Fruit fly (Drosophila melanogaster): ENCODE measurements around the gene Mitofilin.

The Mitofilin gene

DNA sequence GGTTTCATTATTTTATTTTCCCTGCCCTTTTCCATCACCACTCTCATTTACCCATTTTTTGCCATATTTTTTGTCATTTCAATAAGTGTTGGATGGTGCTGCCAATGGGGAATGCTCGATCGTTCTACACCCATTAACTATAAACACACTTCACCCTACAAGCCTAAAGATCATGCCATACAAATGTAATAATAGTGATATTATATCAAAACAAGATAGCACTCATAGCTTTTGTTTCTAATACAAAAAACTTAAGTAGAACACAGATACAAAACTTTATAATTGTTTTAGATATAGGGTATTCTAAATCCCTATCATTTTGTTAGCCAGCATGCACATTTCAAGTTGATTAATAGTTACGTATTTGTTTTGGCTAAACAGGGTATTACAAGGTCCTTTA lies 23.5 kb downstream of the Mitofilin start:
- no peak for TF ChIP-seq CTCF (optimal IDR thresholded peaks at IDR 0.05)
- TF ChIP-seq CG8478 (optimal IDR thresholded peaks at IDR 0.05): no peak

DNA sequence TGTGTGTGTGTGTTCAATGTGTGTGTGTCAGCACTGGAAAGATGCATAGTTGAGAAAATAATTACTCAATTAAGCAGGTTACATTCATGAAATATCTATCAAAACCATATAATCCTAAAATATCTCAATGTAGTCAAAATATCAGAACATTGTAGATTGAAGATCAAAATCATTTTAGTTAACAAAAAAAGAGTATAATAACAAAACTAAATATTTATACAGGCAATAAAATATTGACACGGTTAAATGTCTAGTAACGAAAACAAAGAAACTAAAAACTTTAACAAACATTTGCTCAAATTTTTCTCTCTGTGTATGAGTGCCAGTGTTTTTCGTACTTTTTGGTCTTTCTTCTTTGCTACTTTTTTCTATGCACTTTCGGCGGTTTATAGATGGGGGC lies 24.3 kb downstream of the Mitofilin start:
- TF ChIP-seq CTCF (optimal IDR thresholded peaks at IDR 0.05) (no peak), CG8478 (optimal IDR thresholded peaks at IDR 0.05) (no peak)

DNA sequence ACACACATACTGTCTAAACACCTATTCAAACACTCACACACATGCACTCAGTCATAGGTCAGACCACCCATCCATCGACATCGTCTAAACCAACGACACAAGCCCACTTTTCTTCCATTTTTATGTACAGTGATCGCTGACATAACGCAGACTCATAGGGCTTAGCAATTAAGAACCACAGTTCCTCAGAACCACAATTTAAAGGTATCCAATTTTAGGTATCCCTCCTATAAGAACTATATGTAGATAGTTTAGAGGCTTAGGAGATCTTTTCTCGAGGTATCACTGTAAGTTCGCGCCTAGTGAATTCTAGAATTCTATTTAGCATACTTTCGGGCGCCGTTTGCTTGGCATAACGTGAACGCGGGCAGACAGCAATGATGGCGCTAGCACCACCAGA lies 30.2 kb downstream of the Mitofilin start:
- TF ChIP-seq CTCF (optimal IDR thresholded peaks at IDR 0.05) (no peak), CG8478 (optimal IDR thresholded peaks at IDR 0.05) (no peak)

DNA sequence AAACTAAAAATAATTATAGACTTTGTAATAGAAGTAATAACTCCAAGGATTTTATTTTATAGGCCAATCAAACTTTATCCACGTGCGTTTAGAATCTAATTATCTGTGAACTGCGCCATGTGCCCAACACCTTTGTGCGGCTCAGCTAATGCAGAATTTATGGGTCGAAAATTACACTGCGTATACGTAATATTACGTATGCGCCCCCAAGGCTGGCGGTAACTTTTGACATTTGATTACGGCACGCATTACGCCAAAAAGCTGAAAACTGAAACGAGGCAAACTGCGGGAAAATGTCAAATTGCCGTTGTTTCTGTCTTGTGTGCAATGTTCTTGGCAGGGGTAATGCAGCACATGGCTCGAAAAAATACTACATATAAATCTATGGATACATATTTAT lies 31.5 kb downstream of the Mitofilin start:
- no peak for TF ChIP-seq CTCF (optimal IDR thresholded peaks at IDR 0.05)
- TF ChIP-seq CG8478 (optimal IDR thresholded peaks at IDR 0.05): no peak

DNA sequence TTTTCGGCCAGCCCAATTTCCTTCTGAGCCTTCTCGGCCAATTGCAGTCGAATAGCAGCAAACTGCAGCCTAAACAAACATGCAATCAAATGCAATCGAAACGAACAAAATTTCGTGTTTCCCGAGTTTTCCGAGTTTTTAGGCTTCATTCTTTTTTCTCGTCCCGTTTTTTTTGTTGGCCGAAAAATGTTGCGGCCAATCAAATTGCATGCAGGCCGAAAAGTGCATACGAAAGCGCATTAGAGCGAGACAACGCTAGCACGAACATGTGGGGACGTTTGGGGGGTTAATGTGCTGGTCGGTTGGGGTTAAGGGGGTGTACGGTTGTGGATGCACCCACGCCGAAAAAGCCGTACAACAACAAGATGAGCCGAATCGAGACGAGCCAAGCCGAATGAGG lies 33.4 kb downstream of the Mitofilin start:
- TF ChIP-seq CG8478 (optimal IDR thresholded peaks at IDR 0.05) (no peak), CTCF (optimal IDR thresholded peaks at IDR 0.05) (no peak)

DNA sequence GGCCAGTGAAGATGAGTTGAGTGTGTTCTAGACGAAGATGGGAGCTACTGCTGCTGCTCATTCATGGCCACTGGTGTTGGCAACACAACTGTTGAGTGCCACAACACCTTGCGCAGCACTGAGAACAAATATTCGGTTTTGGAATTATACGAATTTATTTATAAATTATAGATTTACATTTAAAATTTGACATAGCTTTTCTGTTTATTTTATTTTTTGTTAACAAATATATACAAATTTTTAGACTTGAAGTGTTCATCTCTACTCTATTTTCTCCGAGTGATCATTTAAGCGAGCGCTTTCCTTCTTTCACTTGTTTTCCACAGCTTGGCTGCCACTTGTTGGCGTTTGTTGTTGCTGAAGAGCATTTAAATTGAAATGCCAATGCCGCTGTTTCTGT lies 35.6 kb downstream of the Mitofilin start:
- TF ChIP-seq CTCF (optimal IDR thresholded peaks at IDR 0.05) (no peak), CG8478 (optimal IDR thresholded peaks at IDR 0.05) (no peak)

DNA sequence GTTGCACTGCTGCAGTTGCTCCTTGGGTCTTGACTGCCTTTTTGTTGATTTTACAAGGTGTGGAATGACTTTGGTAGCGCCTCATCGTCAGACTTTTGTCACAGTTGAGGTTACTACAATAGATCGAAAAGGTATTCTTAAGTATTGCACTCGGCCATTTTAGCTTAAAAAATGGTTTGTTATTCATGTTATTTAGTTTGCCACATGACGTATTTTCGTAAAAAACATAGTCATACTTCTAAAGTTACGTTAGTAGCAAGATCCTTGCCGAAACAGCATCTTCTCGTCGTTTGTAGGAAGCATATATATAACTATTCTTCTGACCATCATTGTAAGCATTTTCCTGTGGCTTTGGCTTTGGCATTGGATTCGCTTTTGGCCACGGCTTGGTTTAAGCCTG lies 43.7 kb downstream of the Mitofilin start:
- TF ChIP-seq CG8478 (optimal IDR thresholded peaks at IDR 0.05) (no peak), CTCF (optimal IDR thresholded peaks at IDR 0.05) (no peak)

DNA sequence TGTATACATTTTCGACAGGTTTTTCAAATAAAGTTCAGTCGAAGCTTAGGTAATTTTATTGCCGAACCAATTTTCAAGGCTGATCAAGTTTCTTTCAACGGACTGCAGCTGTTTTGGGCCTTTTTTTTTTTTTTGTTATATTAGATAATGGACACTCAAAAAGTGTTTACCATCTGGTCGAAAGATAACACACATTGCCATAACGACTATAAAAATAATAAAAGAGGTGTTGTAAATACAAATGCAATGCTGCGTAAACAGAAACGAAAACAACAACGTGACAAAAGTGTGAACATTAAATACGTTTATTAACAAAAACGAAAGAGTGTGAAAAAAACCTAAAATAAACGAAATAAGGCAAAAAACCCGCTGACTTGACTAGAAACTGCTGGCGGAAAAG lies 45.4 kb downstream of the Mitofilin start:
- TF ChIP-seq CG8478 (optimal IDR thresholded peaks at IDR 0.05) (no peak), CTCF (optimal IDR thresholded peaks at IDR 0.05) (no peak)

DNA sequence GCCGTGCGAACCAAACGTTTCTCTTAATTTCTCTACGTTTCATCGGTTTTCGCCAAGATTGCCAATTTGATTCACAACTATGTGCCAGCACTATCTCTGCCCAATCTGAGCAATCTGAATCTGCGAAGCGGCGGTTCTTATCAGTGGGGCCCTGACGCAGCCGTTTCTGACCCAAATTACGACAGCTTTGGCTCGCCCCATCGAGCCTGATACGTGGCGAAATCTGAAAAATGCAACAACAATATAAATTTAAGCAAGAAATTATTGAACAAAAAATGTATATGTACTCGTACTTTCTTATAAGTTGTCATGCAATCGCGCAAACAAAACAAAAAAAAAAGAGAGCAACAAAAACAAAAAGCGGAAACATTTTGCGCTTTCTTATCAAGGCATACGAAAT lies 46.2 kb downstream of the Mitofilin start:
- TF ChIP-seq CTCF (optimal IDR thresholded peaks at IDR 0.05): no peak
- no peak for TF ChIP-seq CG8478 (optimal IDR thresholded peaks at IDR 0.05)

DNA sequence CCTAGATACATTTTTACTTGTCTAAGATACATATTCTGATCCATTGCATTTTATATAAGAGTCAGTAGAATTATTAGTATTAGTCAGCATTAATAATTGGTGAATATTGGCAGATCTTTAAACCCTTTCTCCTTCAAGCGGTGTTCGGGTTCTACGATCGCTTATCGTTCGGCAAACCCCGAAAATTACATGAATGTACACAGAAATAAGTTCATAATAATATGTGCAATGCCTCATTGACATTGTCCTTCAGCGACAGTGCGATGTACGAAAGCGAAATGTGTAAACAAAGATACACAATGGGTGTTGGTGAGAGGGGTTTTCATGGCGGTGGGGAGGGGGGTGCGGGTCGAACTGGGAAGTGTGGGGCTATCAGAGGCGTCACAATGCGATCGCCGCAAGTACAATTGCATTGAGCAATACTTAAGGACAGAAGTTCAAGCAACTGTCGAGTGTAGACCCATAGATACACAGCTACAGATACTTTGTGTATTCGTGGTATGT lies 46.7 kb downstream of the Mitofilin start:
- TF ChIP-seq CTCF (optimal IDR thresholded peaks at IDR 0.05): no peak

DNA sequence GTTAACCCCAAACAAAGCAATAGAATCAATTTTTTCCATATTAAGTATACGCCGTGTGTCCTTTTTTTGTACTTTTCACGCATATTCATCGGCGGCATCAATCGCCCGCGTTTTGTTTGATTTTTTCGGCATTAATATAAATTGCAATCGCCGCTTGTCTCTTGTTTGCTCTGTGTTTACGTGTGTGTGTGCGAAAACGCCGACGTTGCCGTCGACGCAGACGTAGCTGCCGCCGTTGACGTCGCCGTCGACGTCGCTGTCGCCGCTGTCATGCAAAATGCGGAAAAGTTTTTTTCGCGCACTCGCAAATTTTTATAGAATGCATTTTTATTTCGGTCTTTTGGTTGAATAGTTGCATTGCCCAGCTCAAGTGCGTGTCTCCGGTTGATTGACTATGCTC lies 50.1 kb downstream of the Mitofilin start:
- TF ChIP-seq CTCF (optimal IDR thresholded peaks at IDR 0.05) (no peak), CG8478 (optimal IDR thresholded peaks at IDR 0.05) (no peak)

DNA sequence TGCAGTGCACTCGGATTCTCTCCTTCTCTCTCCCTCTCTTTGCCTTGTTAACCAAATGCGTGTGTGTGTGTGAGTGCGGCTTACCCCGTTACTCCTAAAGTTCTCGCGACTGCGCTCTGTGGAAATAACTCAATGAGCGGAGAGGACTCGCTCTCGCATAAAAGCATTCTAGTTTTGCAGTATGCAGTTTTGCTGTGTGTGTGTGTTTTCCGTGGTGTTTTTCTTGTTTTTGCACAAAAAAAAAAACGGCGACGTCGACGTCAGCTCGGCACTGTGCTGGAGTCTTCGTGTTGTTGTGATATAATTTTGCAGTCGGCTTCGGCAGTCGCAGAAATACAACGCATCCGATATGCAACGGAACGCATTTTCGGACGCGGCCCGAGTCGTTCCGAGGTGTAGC lies 51.1 kb downstream of the Mitofilin start:
- TF ChIP-seq CTCF (optimal IDR thresholded peaks at IDR 0.05) (no peak), CG8478 (optimal IDR thresholded peaks at IDR 0.05) (no peak)

DNA sequence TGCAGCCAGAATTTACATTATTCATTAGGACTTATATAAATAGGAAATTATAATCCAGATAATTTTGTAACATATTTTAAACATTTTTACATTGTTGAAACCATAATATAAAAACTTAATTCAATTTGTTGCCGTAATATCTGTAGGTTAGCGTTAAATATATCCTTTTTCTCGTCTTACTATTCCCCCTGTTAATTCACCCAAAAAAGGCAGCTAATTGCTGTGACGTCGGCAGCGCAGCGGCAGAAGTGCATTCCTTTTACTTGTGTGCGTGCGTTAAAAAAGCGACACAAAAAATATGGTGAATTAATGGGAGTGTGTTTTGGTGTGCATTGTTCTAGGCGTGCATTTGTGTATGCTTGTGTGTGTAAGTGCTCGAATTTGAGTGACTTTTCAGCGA lies 51.6 kb downstream of the Mitofilin start:
- TF ChIP-seq CTCF (optimal IDR thresholded peaks at IDR 0.05) (no peak), CG8478 (optimal IDR thresholded peaks at IDR 0.05) (no peak)

DNA sequence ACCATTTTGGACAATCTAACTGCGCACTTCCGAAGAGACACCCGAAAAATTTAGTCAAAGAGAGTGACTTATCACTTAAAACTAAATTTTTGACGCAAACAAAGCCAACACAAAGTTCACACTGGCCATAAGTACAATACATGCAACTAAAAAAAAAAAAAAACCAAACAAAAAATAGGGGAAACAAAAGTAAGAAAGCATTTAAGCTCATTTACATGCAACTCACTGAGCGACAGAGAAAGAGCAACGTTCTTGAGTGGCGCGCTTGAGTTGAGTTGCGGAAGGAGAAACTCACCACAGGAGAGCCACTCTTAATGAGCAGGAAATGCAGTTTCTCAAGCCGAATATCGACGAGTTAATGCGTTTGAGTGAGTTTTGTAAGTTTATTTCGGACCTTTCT lies 52.0 kb downstream of the Mitofilin start:
- TF ChIP-seq CTCF (optimal IDR thresholded peaks at IDR 0.05) (no peak), CG8478 (optimal IDR thresholded peaks at IDR 0.05) (no peak)

DNA sequence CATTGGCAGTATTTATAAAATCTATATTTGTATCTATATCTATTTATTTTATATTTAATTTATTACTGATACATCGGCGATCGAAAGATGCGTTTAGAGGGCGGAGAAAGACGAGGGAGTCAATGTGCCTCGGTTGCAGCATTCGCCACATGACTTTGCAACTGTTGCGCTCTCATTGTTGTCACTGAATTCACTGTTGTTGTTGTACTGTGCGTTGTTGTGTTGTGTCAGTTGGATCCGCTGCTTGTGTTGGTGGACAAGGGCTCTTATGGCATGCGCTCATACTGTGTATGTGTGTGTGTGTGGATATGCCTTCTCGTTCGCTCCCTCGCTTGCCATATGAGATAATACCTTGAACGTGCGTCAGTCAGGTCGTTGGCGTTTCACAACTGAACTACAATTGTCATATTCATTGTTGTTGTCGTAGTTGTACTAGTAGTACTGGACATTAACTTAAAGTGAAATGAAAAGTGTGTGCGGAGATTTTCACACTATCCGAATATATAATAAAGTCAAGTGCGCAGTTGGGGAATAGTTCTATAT lies 52.5 kb downstream of the Mitofilin start:
- TF ChIP-seq CTCF (optimal IDR thresholded peaks at IDR 0.05): no peak

DNA sequence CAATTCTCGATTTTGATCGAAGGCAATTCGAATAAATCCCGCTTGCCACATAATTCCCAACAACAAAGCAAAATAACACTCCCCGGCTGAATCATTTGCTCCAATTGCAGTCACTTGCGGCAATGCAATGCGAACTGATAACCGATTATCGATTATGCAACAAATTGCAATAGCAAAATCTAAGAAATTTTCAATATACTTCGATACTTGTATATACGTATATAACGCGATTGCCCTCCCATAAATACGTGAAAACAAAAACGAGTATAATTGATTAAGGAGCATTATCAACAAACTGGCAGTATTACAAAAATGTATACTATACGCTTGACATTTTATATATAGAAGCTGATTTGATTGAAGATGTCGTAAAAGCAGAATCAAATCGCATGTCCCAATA lies 53.3 kb downstream of the Mitofilin start:
- no peak for TF ChIP-seq CTCF (optimal IDR thresholded peaks at IDR 0.05)
- TF ChIP-seq CG8478 (optimal IDR thresholded peaks at IDR 0.05): no peak
